Worm (Caenorhabditis elegans) whole organism, L3 larva: Measurements from ENCODE around the gene T16D1.1.

Experiments used
- elt-2 ChIP-seq: sonication (generic microtip); optimal IDR thresholded peaks from 2 replicates; lab custom pipeline; 2016; ENCODE audit warnings: missing genetic modification reagents, mild to moderate bottlenecking, missing genetic modification characterization, missing compliant biosample characterization
- fkh-10 ChIP-seq: sonication (generic microtip); optimal IDR thresholded peaks from 2 replicates; lab custom pipeline; 2017; ENCODE audit warnings: missing biosample characterization, missing genetic modification reagents, missing genetic modification characterization
- nfya-1 ChIP-seq: sonication (generic microtip); optimal IDR thresholded peaks from 2 replicates; lab custom pipeline; 2017; ENCODE audit warnings: missing genetic modification characterization, mild to moderate bottlenecking, missing compliant biosample characterization, antibody characterized with exemption, moderate library complexity; ENCODE audit not compliant: insufficient read depth
- skn-1 ChIP-seq: fragments of 150-350 bp; optimal IDR thresholded peaks from 2 replicates; lab custom pipeline; 2014; ENCODE audit warnings: missing biosample characterization, missing genetic modification characterization

DNA sequence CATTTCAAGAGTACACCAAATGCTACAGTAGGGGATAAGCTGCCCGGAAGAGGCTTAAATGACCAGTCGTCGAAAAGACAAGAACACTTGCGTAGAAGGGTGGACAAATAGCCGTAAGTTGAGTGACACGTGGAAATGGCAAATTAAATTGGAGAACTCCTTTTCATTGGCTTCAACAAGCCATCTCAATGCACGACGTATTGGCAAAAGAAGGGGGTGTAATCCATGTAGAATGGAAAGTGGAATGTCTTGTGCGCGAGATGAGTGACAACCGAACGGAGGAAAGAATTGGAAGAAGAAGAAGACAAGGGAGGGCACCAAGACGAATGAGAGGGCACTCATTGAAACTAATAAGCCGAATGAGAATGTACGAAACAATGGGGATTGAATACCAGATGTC is 12.8 kb downstream of the T16D1.1 start:
- TF ChIP-seq nfya-1 (tag; lab: Kevin White, UChicago): no peak
- TF ChIP-seq skn-1 (tag; lab: Kevin White, UChicago): no peak
- no peak for TF ChIP-seq fkh-10 (GFP tag; lab: Kevin White, UChicago)
- TF ChIP-seq elt-2 (tag; lab: Kevin White, UChicago): no peak
